Fruit fly (Drosophila melanogaster) S2 (cell line): ENCODE results near the gene CG2972.

Source experiments
- CG8478 ChIP-seq: fragments of >200 bp; optimal IDR thresholded peaks from 2 replicates; lab custom pipeline; 2018
- CTCF ChIP-seq, 2 experiments: fragments of >200 bp; optimal IDR thresholded peaks; 2 replicates each; lab custom pipeline; 2018

Gene CG2972

DNA sequence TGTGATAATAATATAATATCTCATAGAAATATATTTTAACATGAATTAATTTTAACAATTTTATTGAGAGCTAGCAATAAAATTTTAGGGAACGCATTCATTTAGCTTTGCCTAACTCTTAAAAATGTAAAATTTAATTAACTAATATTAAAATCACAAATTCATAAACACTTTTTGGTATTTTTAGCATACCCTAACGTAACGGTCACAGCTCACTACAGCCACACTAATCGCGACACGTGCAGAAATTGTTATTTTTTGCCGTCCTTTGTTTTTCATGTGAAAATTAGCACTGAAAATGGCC is at the start of gene CG2972:
Gene CG2972, plus strand, starts transcription at position 205 of the 304 bp plus-strand sequence.
- no peak for TF ChIP-seq CTCF (optimal IDR thresholded peaks at IDR 0.05; lab: Kevin White, UChicago)
- TF ChIP-seq CG8478 (lab: Kevin White, UChicago) = no peak

dm6 chrX:10039528-10039927 is 43.4 kb upstream of the CG2972 start:
- no peak for TF ChIP-seq CG8478 (lab: Kevin White, UChicago)
- TF ChIP-seq CTCF (optimal IDR thresholded peaks at IDR 0.05; lab: Kevin White, UChicago) = no peak

- TF ChIP-seq CG8478 (lab: Kevin White, UChicago) = no peak
- TF ChIP-seq CTCF (optimal IDR thresholded peaks at IDR 0.05; lab: Kevin White, UChicago) = no peak
Observed at dm6 chrX:10043873-10044272, 39.1 kb upstream of the CG2972 start.

DNA sequence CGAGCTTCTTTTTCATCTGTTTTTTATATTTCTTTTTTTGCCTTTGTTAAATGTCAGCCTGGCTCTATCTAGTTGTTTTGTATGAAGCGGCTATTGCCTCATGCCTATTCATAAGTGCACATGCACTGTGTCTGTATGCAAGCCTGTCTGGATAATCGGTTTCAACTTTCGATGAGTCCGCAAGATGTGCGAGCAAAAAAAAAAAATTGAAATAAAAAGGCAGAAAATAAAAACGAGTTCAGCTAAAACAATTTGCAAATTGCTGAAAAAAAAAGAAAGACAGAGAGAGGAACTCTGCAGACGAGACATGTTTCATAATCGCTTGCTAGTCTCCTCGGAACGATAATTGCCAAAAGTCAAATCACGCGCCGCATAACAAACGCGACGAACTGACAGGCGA is 37.2 kb upstream of the CG2972 start:
- TF ChIP-seq CTCF (optimal IDR thresholded peaks at IDR 0.05; lab: Kevin White, UChicago) = no peak
- TF ChIP-seq CG8478 (lab: Kevin White, UChicago) = no peak

DNA sequence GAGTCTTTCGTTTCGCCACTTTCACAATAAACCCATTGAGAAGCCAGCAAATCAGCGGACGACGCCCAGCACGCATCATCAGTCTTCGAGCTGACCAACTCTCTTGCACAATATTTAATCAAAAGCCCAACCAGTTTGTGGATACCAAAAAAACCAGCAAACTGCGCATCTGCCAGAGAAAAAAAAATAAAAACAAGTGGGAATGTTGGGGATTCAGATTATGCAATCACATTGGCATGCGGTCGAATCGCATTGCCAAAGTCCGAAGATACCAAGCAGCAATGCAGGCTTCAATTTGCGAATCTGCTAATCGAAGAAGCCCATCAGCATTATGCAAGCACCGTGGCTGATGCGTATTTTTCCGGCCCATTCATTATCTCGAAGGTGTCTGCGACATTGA is 36.2 kb upstream of the CG2972 start:
- no peak for TF ChIP-seq CTCF (optimal IDR thresholded peaks at IDR 0.05; lab: Kevin White, UChicago)
- no peak for TF ChIP-seq CG8478 (lab: Kevin White, UChicago)

dm6 chrX:10047961-10048360 is 35.0 kb upstream of the CG2972 start:
- TF ChIP-seq CG8478 (lab: Kevin White, UChicago) (no peak), CTCF (optimal IDR thresholded peaks at IDR 0.05; lab: Kevin White, UChicago) (no peak)

dm6 chrX:10052549-10052948 is 30.4 kb upstream of the CG2972 start, which contains the start of gene Yp2:
Yp2 (minus strand) TSS chrX:10052636.
- TF ChIP-seq CTCF (optimal IDR thresholded peaks at IDR 0.05; lab: Kevin White, UChicago) (no peak), CG8478 (lab: Kevin White, UChicago) (no peak)

dm6 chrX:10053547-10053946 is 29.4 kb upstream of the CG2972 start, which contains the start of gene Yp1:
Yp1 (plus strand) TSS chrX:10053811.
- TF ChIP-seq CTCF (optimal IDR thresholded peaks at IDR 0.05; lab: Kevin White, UChicago) (no peak), CG8478 (lab: Kevin White, UChicago) (no peak)

dm6 chrX:10057964-10058363 is 25.0 kb upstream of the CG2972 start:
- TF ChIP-seq CTCF (optimal IDR thresholded peaks at IDR 0.05; lab: Kevin White, UChicago) (no peak), CG8478 (lab: Kevin White, UChicago) (no peak)

DNA sequence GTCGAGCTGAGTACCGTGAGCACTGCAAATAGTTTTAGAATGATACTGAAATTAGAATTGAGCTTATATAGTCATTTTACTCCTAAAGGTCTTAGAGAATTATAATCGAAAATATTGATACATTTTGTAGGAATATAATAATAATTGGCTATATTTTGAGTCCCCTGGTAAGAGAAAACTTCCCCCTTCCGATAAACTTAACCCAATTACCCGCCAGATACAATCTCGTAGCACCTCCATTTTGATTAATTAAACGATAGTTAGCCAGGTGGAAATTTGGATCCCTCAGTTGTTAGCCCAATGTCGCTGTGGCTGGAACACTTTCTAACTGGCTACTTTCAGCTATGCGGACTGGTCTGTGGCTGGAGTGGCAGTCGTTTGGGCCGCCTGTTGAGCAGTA is 21.6 kb upstream of the CG2972 start, which contains the start of gene Gr9a:
Gene Gr9a, plus strand, starts transcription at position 301 of the 400 bp plus-strand sequence.
- no peak for TF ChIP-seq CG8478 (lab: Kevin White, UChicago)
- TF ChIP-seq CTCF (optimal IDR thresholded peaks at IDR 0.05; lab: Kevin White, UChicago) = no peak

dm6 chrX:10067528-10067927 is 15.4 kb upstream of the CG2972 start:
- no peak for TF ChIP-seq CG8478 (lab: Kevin White, UChicago)
- no peak for TF ChIP-seq CTCF (optimal IDR thresholded peaks at IDR 0.05; lab: Kevin White, UChicago)

DNA sequence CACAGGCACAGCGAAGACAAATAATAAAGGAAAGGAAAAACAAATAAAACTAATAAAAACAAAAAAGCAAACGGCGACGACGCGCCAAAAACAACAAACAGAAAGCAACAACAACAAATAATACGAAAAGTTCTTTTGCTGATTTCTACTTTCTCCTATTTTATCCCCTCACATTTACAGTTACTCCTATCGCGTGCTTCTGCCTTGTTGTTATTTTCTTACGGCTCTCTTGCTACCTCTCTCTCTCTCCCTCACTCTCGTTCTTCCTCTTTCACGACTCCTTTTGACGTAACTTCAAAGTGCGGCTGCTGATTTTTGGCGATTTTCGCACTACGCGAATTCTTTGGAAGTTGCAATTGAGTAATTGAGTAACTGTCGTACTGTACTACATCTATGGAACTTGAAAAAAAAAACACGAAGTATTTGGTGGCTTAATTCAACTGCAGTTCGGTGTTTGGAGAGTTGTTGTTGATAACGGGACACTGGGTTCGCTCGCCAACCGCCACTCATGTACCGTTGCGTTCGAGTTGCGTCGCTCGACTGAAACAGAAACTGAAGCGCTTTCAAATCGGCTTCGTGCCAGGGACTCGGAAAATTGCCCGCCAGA is 12.5 kb upstream of the CG2972 start, which contains the start of gene CG15312:
Gene CG15312, minus strand, starts transcription at position 544 of the 607 bp plus-strand sequence.
- TF ChIP-seq CTCF (optimal IDR thresholded peaks at IDR 0.05; lab: Kevin White, UChicago) (no peak), CG8478 (lab: Kevin White, UChicago) (no peak)

DNA sequence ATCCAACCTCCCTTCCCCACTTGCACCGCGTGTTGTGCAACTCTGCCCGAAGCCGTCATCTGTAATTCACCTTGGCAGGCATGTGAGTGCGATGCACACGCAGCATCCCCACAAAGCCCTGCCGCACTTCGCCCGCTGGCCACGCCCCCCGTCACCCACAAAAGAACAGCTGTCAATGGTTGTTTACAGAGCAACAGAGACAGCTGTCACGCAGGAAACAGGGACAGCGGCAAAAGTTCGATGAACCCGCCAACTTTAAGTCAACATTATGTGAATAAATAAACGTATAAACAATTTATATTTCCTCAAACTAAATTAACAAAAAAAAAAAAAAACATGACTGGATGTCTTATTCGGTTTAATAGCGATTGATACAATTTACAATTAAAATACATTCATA is 11.4 kb upstream of the CG2972 start:
- no peak for TF ChIP-seq CG8478 (lab: Kevin White, UChicago)
- TF ChIP-seq CTCF (optimal IDR thresholded peaks at IDR 0.05; lab: Kevin White, UChicago) = no peak

DNA sequence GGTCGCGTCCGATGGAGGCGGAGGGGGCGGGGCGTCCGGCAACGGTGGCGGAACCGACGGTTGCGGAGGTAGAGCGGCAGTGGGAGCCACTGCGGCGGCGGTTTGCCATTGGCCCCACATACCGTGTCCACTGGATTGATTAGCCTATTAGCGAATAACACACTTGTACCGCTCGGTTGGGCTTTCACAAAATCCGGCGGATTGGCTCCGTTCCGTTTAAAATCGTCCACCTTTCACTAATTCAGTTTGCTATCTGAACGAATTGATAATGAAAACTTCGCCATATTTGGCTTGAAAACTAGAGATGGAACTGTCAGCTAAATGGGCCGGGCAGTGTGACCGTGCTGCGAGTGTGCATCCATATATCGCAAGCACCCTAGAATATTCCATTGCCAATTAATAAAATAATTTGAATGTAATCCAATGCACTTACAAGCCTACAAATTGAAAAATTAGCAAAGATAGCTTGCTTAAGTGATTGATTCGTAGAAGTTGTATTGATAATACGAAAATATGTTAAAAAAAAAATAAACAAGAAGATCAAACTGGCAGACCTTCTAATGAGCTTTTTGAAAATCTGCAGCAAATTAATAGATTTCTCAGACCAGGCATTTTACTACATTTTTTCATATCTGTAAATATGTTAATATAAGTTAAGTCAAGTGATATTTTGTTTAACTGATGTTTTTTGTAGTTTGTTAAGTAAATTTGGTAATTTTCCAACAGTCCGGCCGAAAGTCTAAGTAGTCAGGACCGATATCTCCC is 587 bp upstream of the CG2972 start, which contains the start of gene ZAP3:
Gene ZAP3, minus strand, starts transcription at position 308 of the 765 bp plus-strand sequence.
- TF ChIP-seq CG8478 (lab: Kevin White, UChicago) = no peak
- no peak for TF ChIP-seq CTCF (optimal IDR thresholded peaks at IDR 0.05; lab: Kevin White, UChicago)

DNA sequence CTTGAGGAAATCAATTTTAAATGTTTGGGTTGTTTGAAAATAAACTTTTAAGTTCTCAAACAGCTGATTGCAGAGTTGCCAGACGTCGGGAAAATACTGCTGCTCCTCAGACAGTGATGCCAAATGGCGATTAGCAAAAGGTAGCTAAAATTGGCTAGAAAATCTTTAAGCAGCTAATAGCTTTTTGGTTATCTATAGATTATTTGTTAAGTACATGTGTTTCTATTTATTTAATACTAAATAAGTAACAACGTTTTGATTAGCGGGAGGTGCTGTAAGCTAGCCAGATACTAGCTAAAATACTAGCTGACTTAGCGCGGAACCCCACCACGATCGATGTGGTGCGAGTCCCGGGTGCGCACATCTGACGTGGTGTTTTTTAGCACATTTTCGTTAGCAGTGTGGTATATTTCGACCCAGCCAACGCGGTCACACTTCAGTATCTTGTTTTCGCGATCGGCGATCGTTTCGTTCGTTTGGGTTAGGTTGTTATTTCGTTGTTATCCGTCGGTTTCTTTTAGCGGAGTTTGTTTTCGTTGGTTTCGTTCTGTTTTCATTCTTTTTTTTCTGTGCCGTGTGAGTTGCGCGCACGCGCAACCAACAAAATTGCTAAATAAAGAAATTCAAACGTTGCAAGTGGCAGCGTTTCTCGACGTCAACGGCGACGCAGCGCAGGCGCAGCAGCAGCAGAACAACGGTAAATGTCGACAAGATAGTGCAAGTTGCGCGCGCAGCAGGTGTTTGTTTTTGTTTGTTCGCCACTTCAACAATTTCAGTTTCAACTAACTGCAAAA is 3.3 kb downstream of the CG2972 start, which contains the start of the genes Naxe and RhoU:
Gene Naxe, minus strand, starts transcription at position 77 of the 794 bp plus-strand sequence.
Gene RhoU, plus strand, starts transcription at position 433 of the 794 bp plus-strand sequence.
- TF ChIP-seq CG8478 (lab: Kevin White, UChicago) (no peak), CTCF (optimal IDR thresholded peaks at IDR 0.05; lab: Kevin White, UChicago) (peak; percentile 8 to 48)
